Worm (Caenorhabditis elegans): Measurements from ENCODE around the gene lgc-53.

lgc-53 gene

ce11 chrX:16711381-16711780 is at the start of gene lgc-53:
Gene lgc-53 (plus strand): TSS chrX:16711681.
- no peak for TF ChIP-seq unc-62 (GFP tag; optimal IDR thresholded peaks at IDR 0.05)

ce11 chrX:16662723-16663122 is 48.8 kb upstream of the lgc-53 start, which contains the start of gene F43B10.1:
Gene F43B10.1 (minus strand): TSS chrX:16662823.
- no peak for TF ChIP-seq unc-62 (GFP tag; optimal IDR thresholded peaks at IDR 0.05)

ce11 chrX:16667515-16667914 is 44.0 kb upstream of the lgc-53 start:
- no peak for TF ChIP-seq unc-62 (GFP tag; optimal IDR thresholded peaks at IDR 0.05)

- TF ChIP-seq unc-62 (GFP tag; optimal IDR thresholded peaks at IDR 0.05), result no peak
Observed at ce11 chrX:16669106-16669505, 42.4 kb upstream of the lgc-53 start.

- TF ChIP-seq unc-62 (GFP tag; optimal IDR thresholded peaks at IDR 0.05), result no peak
Observed at ce11 chrX:16671234-16671633, 40.2 kb upstream of the lgc-53 start.

ce11 chrX:16672661-16673060 is 38.8 kb upstream of the lgc-53 start:
- TF ChIP-seq unc-62 (GFP tag; optimal IDR thresholded peaks at IDR 0.05), result no peak

- no peak for TF ChIP-seq unc-62 (GFP tag; optimal IDR thresholded peaks at IDR 0.05)
Observed at ce11 chrX:16674632-16675031, 36.8 kb upstream of the lgc-53 start, which contains the start of gene tag-343. Gene tag-343 (minus strand): TSS chrX:16674732.

- TF ChIP-seq unc-62 (GFP tag; optimal IDR thresholded peaks at IDR 0.05), result no peak
Observed at ce11 chrX:16675712-16676111, 35.8 kb upstream of the lgc-53 start.

ce11 chrX:16677672-16678071 is 33.8 kb upstream of the lgc-53 start, which contains the start of gene F22H10.3:
Gene F22H10.3 (minus strand): TSS chrX:16677707.
- TF ChIP-seq unc-62 (GFP tag; optimal IDR thresholded peaks at IDR 0.05), result no peak

- TF ChIP-seq unc-62 (GFP tag; optimal IDR thresholded peaks at IDR 0.05), result no peak
Observed at ce11 chrX:16678097-16678496, 33.4 kb upstream of the lgc-53 start.

ce11 chrX:16679117-16679590 is 32.3 kb upstream of the lgc-53 start, which contains the start of gene F22H10.2:
Gene F22H10.2 (plus strand): TSS chrX:16679540.
- TF ChIP-seq unc-62 (GFP tag; optimal IDR thresholded peaks at IDR 0.05), result no peak

- no peak for TF ChIP-seq unc-62 (GFP tag; optimal IDR thresholded peaks at IDR 0.05)
Observed at ce11 chrX:16681910-16682493, 29.5 kb upstream of the lgc-53 start.

- TF ChIP-seq unc-62 (GFP tag; optimal IDR thresholded peaks at IDR 0.05), result no peak
Observed at ce11 chrX:16687377-16687776, 24.1 kb upstream of the lgc-53 start.

ce11 chrX:16687945-16688344 is 23.5 kb upstream of the lgc-53 start, which contains the start of gene F22H10.11:
Gene F22H10.11 (minus strand): TSS chrX:16688045.
- TF ChIP-seq unc-62 (GFP tag; optimal IDR thresholded peaks at IDR 0.05), result no peak

ce11 chrX:16689852-16690473 is 21.5 kb upstream of the lgc-53 start:
- no peak for TF ChIP-seq unc-62 (GFP tag; optimal IDR thresholded peaks at IDR 0.05)

ce11 chrX:16691045-16691444 is 20.4 kb upstream of the lgc-53 start, which contains the start of gene F22H10.6:
Gene F22H10.6 (minus strand): TSS chrX:16691336.
- TF ChIP-seq unc-62 (GFP tag; optimal IDR thresholded peaks at IDR 0.05), result no peak

- no peak for TF ChIP-seq unc-62 (GFP tag; optimal IDR thresholded peaks at IDR 0.05)
Observed at ce11 chrX:16695184-16695583, 16.3 kb upstream of the lgc-53 start.

Measured in whole organism, dauer.